Fruit fly (Drosophila melanogaster) whole organism, prepupa: ENCODE data around the gene spirit.
A peak's percentile ranks its signal among the peaks of the same experiment; 100 is the strongest.

Experiments
- Blimp-1 ChIP-seq: fragments of 200-800 bp; sonication (Bioruptor generic); optimal IDR thresholded peaks from 3 replicates; lab custom pipeline; 2017; ENCODE audit warnings: missing biosample characterization, missing genetic modification characterization, mild to moderate bottlenecking, moderate library complexity, missing genetic modification reagents
- CG10631 ChIP-seq: fragments of 200-800 bp; sonication (Bioruptor generic); optimal IDR thresholded peaks from 2 replicates; lab custom pipeline; 2016; ENCODE audit warnings: missing biosample characterization, missing genetic modification characterization
- CG11294 ChIP-seq: fragments of 200-800 bp; sonication (Bioruptor generic); IDR thresholded peaks from 2 replicates; pipeline ENCODE4 v1.3.6; 2022; ENCODE audit warnings: missing biosample characterization, missing genetic modification characterization
- CG15336 ChIP-seq: fragments of 200-800 bp; sonication (Bioruptor generic); IDR thresholded peaks from 2 replicates; pipeline ENCODE4 v1.3.6; 2022; ENCODE audit warnings: missing biosample characterization, missing genetic modification characterization
- CG16779 ChIP-seq: fragments of 200-800 bp; sonication (Bioruptor generic); optimal IDR thresholded peaks from 3 replicates; lab custom pipeline; 2017; ENCODE audit warnings: missing biosample characterization, mild to moderate bottlenecking, missing genetic modification characterization
- CG3032 ChIP-seq: fragments of 200-800 bp; optimal IDR thresholded peaks from 2 replicates; lab custom pipeline; 2019; ENCODE audit warnings: missing biosample characterization, mild to moderate bottlenecking, missing genetic modification characterization, moderate library complexity
- CG31627 ChIP-seq: fragments of 200-800 bp; sonication (Bioruptor generic); optimal IDR thresholded peaks from 3 replicates; lab custom pipeline; 2016; ENCODE audit warnings: missing biosample characterization, missing genetic modification characterization
- CG32006 ChIP-seq: fragments of 200-800 bp; sonication (Bioruptor generic); optimal IDR thresholded peaks from 3 replicates; lab custom pipeline; 2017; ENCODE audit warnings: missing biosample characterization, mild to moderate bottlenecking, missing genetic modification characterization
- CG34406 ChIP-seq: fragments of 200-800 bp; sonication (Bioruptor generic); optimal IDR thresholded peaks from 3 replicates; lab custom pipeline; 2016; ENCODE audit warnings: missing biosample characterization, missing genetic modification characterization
- CG4318 ChIP-seq: fragments of 200-800 bp; sonication (Bioruptor generic); optimal IDR thresholded peaks from 3 replicates; lab custom pipeline; 2017; ENCODE audit warnings: missing biosample characterization, mild to moderate bottlenecking, missing genetic modification characterization
- CG6163 ChIP-seq: fragments of 200-800 bp; sonication (Bioruptor generic); IDR thresholded peaks from 3 replicates; pipeline ENCODE4 v1.3.6; 2022; ENCODE audit warnings: missing biosample characterization, missing genetic modification characterization
- CG6276 ChIP-seq: fragments of 200-800 bp; sonication (Bioruptor generic); optimal IDR thresholded peaks from 2 replicates; lab custom pipeline; 2017; ENCODE audit warnings: missing biosample characterization, mild to moderate bottlenecking, missing genetic modification characterization
- CG6792 ChIP-seq: fragments of 200-800 bp; sonication (Bioruptor generic); optimal IDR thresholded peaks from 3 replicates; lab custom pipeline; 2016; ENCODE audit warnings: missing biosample characterization, missing genetic modification characterization
- CG6808 ChIP-seq: fragments of 200-800 bp; sonication (Bioruptor generic); optimal IDR thresholded peaks from 3 replicates; lab custom pipeline; 2017; ENCODE audit warnings: missing biosample characterization, missing genetic modification characterization, mild to moderate bottlenecking, moderate library complexity, missing genetic modification reagents
- CG6854 ChIP-seq: fragments of 200-800 bp; sonication (Bioruptor generic); optimal IDR thresholded peaks from 2 replicates; lab custom pipeline; 2017; ENCODE audit warnings: missing biosample characterization, mild to moderate bottlenecking, missing genetic modification characterization
- CG8119 ChIP-seq: fragments of 200-800 bp; sonication (Bioruptor generic); IDR thresholded peaks from 3 replicates; pipeline ENCODE4 v1.3.6; 2022; ENCODE audit warnings: missing biosample characterization, missing genetic modification characterization
- CG8319 ChIP-seq: fragments of 200-800 bp; sonication (Bioruptor generic); optimal IDR thresholded peaks from 3 replicates; lab custom pipeline; 2016; ENCODE audit warnings: missing biosample characterization, missing genetic modification characterization
- CG9139 ChIP-seq: fragments of 200-800 bp; sonication (Bioruptor generic); optimal IDR thresholded peaks from 3 replicates; lab custom pipeline; 2017; ENCODE audit warnings: missing biosample characterization, mild to moderate bottlenecking, missing genetic modification characterization
- Eip75B ChIP-seq: fragments of 200-800 bp; sonication (Bioruptor generic); optimal IDR thresholded peaks from 3 replicates; lab custom pipeline; 2016; ENCODE audit warnings: missing biosample characterization, missing genetic modification characterization
- Eip78C ChIP-seq: fragments of 200-800 bp; sonication (Bioruptor generic); peaks from one replicate; lab custom pipeline; 2016; ENCODE audit warnings: missing biosample characterization, missing genetic modification characterization
- Eip93F ChIP-seq: fragments of 200-800 bp; sonication (Bioruptor generic); optimal IDR thresholded peaks from 2 replicates; lab custom pipeline; 2016; ENCODE audit warnings: missing biosample characterization, mild to moderate bottlenecking, missing genetic modification characterization
- Ets21C ChIP-seq: fragments of 200-800 bp; sonication (Bioruptor generic); optimal IDR thresholded peaks from 3 replicates; lab custom pipeline; 2016; ENCODE audit warnings: missing biosample characterization, missing genetic modification characterization
- Ets96B ChIP-seq: fragments of 200-800 bp; optimal IDR thresholded peaks from 2 replicates; lab custom pipeline; 2019; ENCODE audit warnings: missing biosample characterization, mild to moderate bottlenecking, missing genetic modification characterization, moderate library complexity
- Gug ChIP-seq: fragments of 200-800 bp; sonication (Bioruptor generic); IDR thresholded peaks from 2 replicates; pipeline ENCODE4 v1.3.6; 2022; ENCODE audit warnings: missing biosample characterization, missing genetic modification characterization
- Hr39 ChIP-seq: fragments of 200-800 bp; sonication (Bioruptor generic); optimal IDR thresholded peaks from 2 replicates; lab custom pipeline; 2016; ENCODE audit warnings: missing biosample characterization, missing genetic modification characterization
- Hr4 ChIP-seq: fragments of 200-800 bp; sonication (Bioruptor generic); optimal IDR thresholded peaks from 3 replicates; lab custom pipeline; 2016; ENCODE audit warnings: missing biosample characterization, missing genetic modification characterization
- Lpt ChIP-seq: fragments of 200-800 bp; sonication (Bioruptor generic); optimal IDR thresholded peaks from 3 replicates; lab custom pipeline; 2016; ENCODE audit warnings: missing biosample characterization, missing genetic modification characterization
- OdsH ChIP-seq: fragments of 200-800 bp; sonication (Bioruptor generic); optimal IDR thresholded peaks from 3 replicates; lab custom pipeline; 2016; ENCODE audit warnings: missing biosample characterization, missing genetic modification characterization
- Smox ChIP-seq: fragments of 200-800 bp; sonication (Bioruptor generic); optimal IDR thresholded peaks from 3 replicates; lab custom pipeline; 2016; ENCODE audit warnings: missing biosample characterization, missing genetic modification characterization
- Sox102F ChIP-seq: fragments of 200-800 bp; sonication (Bioruptor generic); optimal IDR thresholded peaks from 2 replicates; lab custom pipeline; 2016; ENCODE audit warnings: missing biosample characterization, mild to moderate bottlenecking, missing genetic modification characterization
- Sox15 ChIP-seq: fragments of 200-800 bp; sonication (Bioruptor generic); optimal IDR thresholded peaks from 3 replicates; lab custom pipeline; 2016; ENCODE audit warnings: missing biosample characterization, missing genetic modification characterization
- achi ChIP-seq: fragments of 200-800 bp; sonication (Bioruptor generic); optimal IDR thresholded peaks from 3 replicates; lab custom pipeline; 2016; ENCODE audit warnings: missing biosample characterization, missing genetic modification characterization
- acj6 ChIP-seq: fragments of 200-800 bp; sonication (Bioruptor generic); optimal IDR thresholded peaks from 3 replicates; lab custom pipeline; 2016; ENCODE audit warnings: missing biosample characterization, missing genetic modification characterization
- dac ChIP-seq: fragments of 200-800 bp; sonication (Bioruptor generic); optimal IDR thresholded peaks from 2 replicates; lab custom pipeline; 2017; ENCODE audit warnings: missing biosample characterization, mild to moderate bottlenecking, missing genetic modification characterization
- dsx ChIP-seq: fragments of 200-800 bp; optimal IDR thresholded peaks from 3 replicates; lab custom pipeline; 2019; ENCODE audit warnings: missing biosample characterization, mild to moderate bottlenecking, missing genetic modification characterization, moderate library complexity; ENCODE audit not compliant: poor library complexity, severe bottlenecking
- esn ChIP-seq: fragments of 200-800 bp; sonication (Bioruptor generic); optimal IDR thresholded peaks from 2 replicates; lab custom pipeline; 2016; ENCODE audit warnings: missing biosample characterization, mild to moderate bottlenecking, missing genetic modification characterization, moderate library complexity
- fd85E ChIP-seq: fragments of 200-800 bp; sonication (Bioruptor generic); optimal IDR thresholded peaks from 3 replicates; lab custom pipeline; 2016; ENCODE audit warnings: missing biosample characterization, missing genetic modification characterization
- net ChIP-seq: fragments of 200-800 bp; sonication (Bioruptor generic); optimal IDR thresholded peaks from 3 replicates; lab custom pipeline; 2016; ENCODE audit warnings: missing biosample characterization, missing genetic modification characterization
- pdm3 ChIP-seq: fragments of 200-800 bp; sonication (Bioruptor generic); optimal IDR thresholded peaks from 3 replicates; lab custom pipeline; 2016; ENCODE audit warnings: missing biosample characterization, missing genetic modification characterization
- salr ChIP-seq, 2 experiments: fragments of 200-800 bp; sonication (Bioruptor generic); optimal IDR thresholded peaks; 3 replicates each; lab custom pipeline; 2016 to 2018; ENCODE audit warnings: missing biosample characterization in 2 of 2, missing genetic modification characterization in 2 of 2, mild to moderate bottlenecking in 1 of 2
- spab ChIP-seq: fragments of 200-800 bp; sonication (Bioruptor generic); optimal IDR thresholded peaks from 2 replicates; lab custom pipeline; 2017; ENCODE audit warnings: missing biosample characterization, mild to moderate bottlenecking, missing genetic modification characterization, missing genetic modification reagents
- ss ChIP-seq, 2 experiments: fragments of 200-800 bp; sonication (Bioruptor generic); optimal IDR thresholded peaks; 2 replicates in 1 of 2; 3 replicates in 1 of 2; lab custom pipeline; 2017 to 2018; ENCODE audit warnings: mild to moderate bottlenecking in 2 of 2, missing biosample characterization in 2 of 2, missing genetic modification characterization in 2 of 2, moderate library complexity in 1 of 2
- svp ChIP-seq: fragments of 200-800 bp; sonication (Bioruptor generic); peaks from one replicate; lab custom pipeline; 2016; ENCODE audit warnings: missing biosample characterization, missing genetic modification characterization
- topi ChIP-seq: fragments of 200-800 bp; sonication (Bioruptor generic); optimal IDR thresholded peaks from 3 replicates; lab custom pipeline; 2016; ENCODE audit warnings: missing biosample characterization, missing genetic modification characterization
- vri ChIP-seq: fragments of 200-800 bp; sonication (Bioruptor generic); optimal IDR thresholded peaks from 3 replicates; lab custom pipeline; 2016; ENCODE audit warnings: missing biosample characterization, mild to moderate bottlenecking, missing genetic modification characterization

spirit gene

DNA sequence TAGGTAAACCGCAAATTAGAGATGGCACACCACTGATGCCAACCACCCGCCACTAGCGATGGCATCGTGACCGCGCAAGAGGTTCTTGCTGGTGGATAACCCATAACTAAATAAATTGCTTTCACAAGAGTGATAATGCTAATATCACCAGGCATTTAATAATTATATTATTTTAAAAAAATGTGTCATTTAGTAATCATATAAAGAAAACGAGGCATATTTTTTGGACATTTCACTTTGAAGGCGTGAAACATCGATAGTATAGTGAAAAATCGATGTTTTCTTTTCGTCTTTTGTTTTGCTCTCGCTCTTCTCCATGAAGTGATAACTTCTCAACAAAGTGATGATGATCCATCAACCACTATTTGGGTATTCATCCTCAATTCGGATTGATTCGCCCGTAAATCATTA is 14.6 kb downstream of the spirit start, which contains the start of gene IntS4 (continued):
- TF ChIP-seq achi (GFP tag; lab: Kevin White, UChicago): peak; percentile 70
- 0 out of 2 replicates have a peak, but pooled peaks have one; percentile 43 for TF ChIP-seq CG15336 (GFP tag; lab: Robert Waterston, UW)
- peak; percentile 76 for TF ChIP-seq CG10631
- no peak for TF ChIP-seq CG6808
- no peak; the same call in 2 of the 3 replicates for TF ChIP-seq CG6163 (GFP tag; lab: Robert Waterston, UW)
- peak; percentile 29 for TF ChIP-seq CG6792 (GFP tag; lab: Kevin White, UChicago)
- TF ChIP-seq Eip75B (GFP tag; lab: Kevin White, UChicago): no peak
- TF ChIP-seq Sox15: peak; percentile 25
- TF ChIP-seq Gug: peak; percentile 32; the same call in 1 of the 2 replicates
- peak; percentile 50 for TF ChIP-seq Ets96B (tag; lab: Kevin White, UChicago)
- no peak for TF ChIP-seq CG9139 (GFP tag; lab: Kevin White, UChicago)
- TF ChIP-seq svp: peak; percentile 83
- peak; percentile 53 for TF ChIP-seq CG3032
- TF ChIP-seq pdm3 (GFP tag; lab: Kevin White, UChicago): no peak
- TF ChIP-seq CG8119 (GFP tag; lab: Robert Waterston, UW): no peak
- TF ChIP-seq CG34406: peak; percentile 56

- no peak for TF ChIP-seq CG16779 (tag; lab: Kevin White, UChicago)
- TF ChIP-seq acj6 (GFP tag; lab: Kevin White, UChicago): no peak
- TF ChIP-seq salr (GFP tag; optimal IDR thresholded peaks at IDR 0.05; lab: Kevin White, UChicago): no peak
- TF ChIP-seq esn (GFP tag; lab: Kevin White, UChicago): no peak
- no peak for TF ChIP-seq CG15336 (GFP tag; lab: Robert Waterston, UW)
- no peak for TF ChIP-seq Hr4 (GFP tag; lab: Kevin White, UChicago)
Measured at dm6 chrX:8554303-8554702, 19.1 kb downstream of the spirit start.

dm6 chrX:8542728-8543127 is 30.7 kb downstream of the spirit start:
- TF ChIP-seq acj6 (GFP tag; lab: Kevin White, UChicago): peak; percentile 16
- no peak for TF ChIP-seq Ets21C (GFP tag; lab: Kevin White, UChicago)
- TF ChIP-seq Hr4 (GFP tag; lab: Kevin White, UChicago): no peak
- peak; percentile 4 for TF ChIP-seq Ets96B (tag; lab: Kevin White, UChicago)
- TF ChIP-seq CG32006 (GFP tag; lab: Kevin White, UChicago): no peak
- TF ChIP-seq dsx: no peak
- no peak for TF ChIP-seq Hr39
- TF ChIP-seq svp: peak; percentile 9
- peak; percentile 10 for TF ChIP-seq pdm3 (GFP tag; lab: Kevin White, UChicago)
- peak; percentile 51 for TF ChIP-seq Eip78C
- TF ChIP-seq CG6808: no peak
- TF ChIP-seq OdsH (GFP tag; lab: Kevin White, UChicago): peak; percentile 8
- TF ChIP-seq CG34406: no peak
- TF ChIP-seq CG8119 (GFP tag; lab: Robert Waterston, UW): 0 out of 3 replicates have a peak, but pooled peaks have one; percentile 18

DNA sequence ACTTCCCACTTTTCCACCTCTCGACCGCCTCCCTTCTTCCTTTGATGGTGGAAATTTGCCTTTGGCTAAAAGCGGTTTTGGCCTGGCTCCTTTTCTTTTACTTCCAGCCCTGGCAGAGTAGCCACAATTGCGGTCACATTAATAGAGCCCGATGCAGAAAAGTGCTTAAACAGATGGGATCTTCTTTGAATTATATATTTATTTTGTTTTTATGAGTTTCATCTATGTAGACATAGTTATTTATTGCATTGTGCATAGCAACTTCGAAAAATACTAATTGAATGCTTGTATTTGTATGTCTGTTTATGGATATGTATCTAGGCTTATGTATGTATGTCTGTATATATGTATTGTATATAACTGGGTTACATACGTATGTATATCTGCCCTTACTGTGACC is 31.4 kb downstream of the spirit start:
- peak; percentile 36 for TF ChIP-seq Smox (GFP tag; lab: Kevin White, UChicago)
- TF ChIP-seq dac (GFP tag; lab: Kevin White, UChicago): no peak
- TF ChIP-seq Ets96B (tag; lab: Kevin White, UChicago): peak; percentile 71
- TF ChIP-seq Eip93F (GFP tag; lab: Kevin White, UChicago): no peak
- no peak for TF ChIP-seq CG4318 (GFP tag; lab: Kevin White, UChicago)
- no peak for TF ChIP-seq CG6854 (GFP tag; lab: Kevin White, UChicago)
- TF ChIP-seq CG32006 (GFP tag; lab: Kevin White, UChicago): peak; percentile 48
- peak; percentile 47 for TF ChIP-seq CG6276
- peak; percentile 1 to 62 for TF ChIP-seq ss (GFP tag; optimal IDR thresholded peaks at IDR 0.05; lab: Kevin White, UChicago)
- TF ChIP-seq Eip75B (GFP tag; lab: Kevin White, UChicago): peak; percentile 35
- TF ChIP-seq salr (GFP tag; optimal IDR thresholded peaks at IDR 0.05; lab: Kevin White, UChicago): no peak
- no peak for TF ChIP-seq Blimp-1
- TF ChIP-seq vri (GFP tag; lab: Kevin White, UChicago): no peak
- TF ChIP-seq pdm3 (GFP tag; lab: Kevin White, UChicago): peak; percentile 43
- TF ChIP-seq CG31627 (GFP tag; lab: Kevin White, UChicago): peak; percentile 8
- peak; percentile 45 for TF ChIP-seq topi (GFP tag; lab: Kevin White, UChicago)
- no peak for TF ChIP-seq CG16779 (tag; lab: Kevin White, UChicago)
- TF ChIP-seq CG9139 (GFP tag; lab: Kevin White, UChicago): peak; percentile 2
- TF ChIP-seq net: peak; percentile 24
- peak; percentile 30 for TF ChIP-seq spab (GFP tag; lab: Kevin White, UChicago)
- TF ChIP-seq Lpt (GFP tag; lab: Kevin White, UChicago): no peak
- TF ChIP-seq Sox102F (GFP tag; lab: Kevin White, UChicago): peak; percentile 9
- TF ChIP-seq CG3032: peak; percentile 46
- TF ChIP-seq fd85E (GFP tag; lab: Kevin White, UChicago): no peak
- no peak for TF ChIP-seq CG8319 (GFP tag; lab: Kevin White, UChicago)
- no peak for TF ChIP-seq CG11294
- no peak for TF ChIP-seq Ets21C (GFP tag; lab: Kevin White, UChicago)
